Worm (Caenorhabditis elegans) whole organism, L4 larva: ENCODE results near the gene C25F9.10.

Source experiments
- D1046.2 ChIP-seq: fragments of 200-800 bp; sonication (Bioruptor generic); IDR thresholded peaks from 2 replicates; pipeline ENCODE4 v1.3.6; 2022; ENCODE audit warnings: missing genetic modification characterization, missing compliant biosample characterization
- F10B5.3 ChIP-seq: sonication (generic microtip); optimal IDR thresholded peaks from 2 replicates; lab custom pipeline; 2016; ENCODE audit warnings: mild to moderate bottlenecking, missing genetic modification characterization, missing compliant biosample characterization
- F26F4.8 ChIP-seq: fragments of 200-800 bp; sonication (Bioruptor generic); conservative IDR thresholded peaks from 2 replicates; pipeline ENCODE4 v1.3.6; 2022; ENCODE audit warnings: missing genetic modification characterization, missing compliant biosample characterization
- F37D6.2 ChIP-seq: sonication (generic microtip); optimal IDR thresholded peaks from 2 replicates; lab custom pipeline; 2016; ENCODE audit warnings: mild to moderate bottlenecking, missing genetic modification characterization, missing compliant biosample characterization
- ZK546.5 ChIP-seq, 2 experiments: sonication (generic microtip); optimal IDR thresholded peaks; 2 replicates each; lab custom pipeline; 2017; ENCODE audit warnings: missing biosample characterization in 2 of 2, missing genetic modification characterization in 2 of 2
- aha-1 ChIP-seq: fragments of 150-350 bp; peaks from one replicate; lab custom pipeline; 2014; ENCODE audit warnings: missing biosample characterization, missing genetic modification characterization
- attf-4 ChIP-seq: sonication (generic microtip); optimal IDR thresholded peaks from 3 replicates; lab custom pipeline; 2017; ENCODE audit warnings: missing biosample characterization, missing genetic modification characterization
- ceh-32 ChIP-seq: sonication (generic microtip); optimal IDR thresholded peaks from 2 replicates; lab custom pipeline; 2016; ENCODE audit warnings: mild to moderate bottlenecking, missing genetic modification characterization, missing compliant biosample characterization; ENCODE audit not compliant: poor library complexity
- ceh-82 ChIP-seq: sonication (generic microtip); optimal IDR thresholded peaks from 2 replicates; lab custom pipeline; 2017; ENCODE audit warnings: missing biosample characterization, missing genetic modification characterization
- dmd-8 ChIP-seq: fragments of 200-800 bp; sonication (Bioruptor generic); IDR thresholded peaks from 2 replicates; pipeline ENCODE4 v1.3.6; 2022; ENCODE audit warnings: missing genetic modification characterization, missing compliant biosample characterization
- egl-43 ChIP-seq: fragments of 200-800 bp; sonication (Bioruptor generic); IDR thresholded peaks from 2 replicates; pipeline ENCODE4 v1.3.6; 2022; ENCODE audit warnings: missing genetic modification reagents, missing genetic modification characterization, missing compliant biosample characterization
- gei-8 ChIP-seq: fragments of 200-800 bp; sonication (Bioruptor generic); optimal IDR thresholded peaks from 2 replicates; lab custom pipeline; 2018; ENCODE audit warnings: mild to moderate bottlenecking, missing genetic modification characterization, missing compliant biosample characterization
- hlh-11 ChIP-seq: fragments of 200-800 bp; sonication (Bioruptor generic); optimal IDR thresholded peaks from 2 replicates; lab custom pipeline; 2018; ENCODE audit warnings: mild to moderate bottlenecking, missing genetic modification characterization, missing compliant biosample characterization
- hlh-30 ChIP-seq: sonication (generic microtip); optimal IDR thresholded peaks from 2 replicates; lab custom pipeline; 2017; ENCODE audit warnings: antibody characterized with exemption, mild to moderate bottlenecking, missing genetic modification characterization, missing compliant biosample characterization; ENCODE audit not compliant: insufficient read depth
- lin-38 ChIP-seq: fragments of 200-800 bp; sonication (Bioruptor generic); IDR thresholded peaks from 2 replicates; pipeline ENCODE4 v1.3.6; 2022; ENCODE audit warnings: missing genetic modification reagents, missing genetic modification characterization, missing compliant biosample characterization
- mdl-1 ChIP-seq, 2 experiments: fragments of 150-350 bp in 1 of 2; sonication (generic microtip) in 1 of 2; optimal IDR thresholded peaks; 2 replicates each; lab custom pipeline; 2014 to 2017; ENCODE audit warnings: missing biosample characterization in 2 of 2, missing genetic modification characterization in 2 of 2
- mxl-2 ChIP-seq: fragments of 200-800 bp; sonication (Bioruptor generic); conservative IDR thresholded peaks from 2 replicates; pipeline ENCODE4 v1.3.6; 2022; ENCODE audit warnings: missing genetic modification reagents, missing genetic modification characterization, missing compliant biosample characterization
- mxl-3 ChIP-seq: fragments of 200-800 bp; sonication (Bioruptor generic); optimal IDR thresholded peaks from 2 replicates; lab custom pipeline; 2018; ENCODE audit warnings: mild to moderate bottlenecking, missing genetic modification characterization, missing compliant biosample characterization
- nhr-111 ChIP-seq: fragments of 200-800 bp; sonication (Bioruptor generic); optimal IDR thresholded peaks from 2 replicates; lab custom pipeline; 2018; ENCODE audit warnings: mild to moderate bottlenecking, missing genetic modification characterization, missing compliant biosample characterization
- nhr-237 ChIP-seq: sonication (generic microtip); optimal IDR thresholded peaks from 2 replicates; lab custom pipeline; 2017; ENCODE audit warnings: missing biosample characterization, missing genetic modification characterization
- nhr-25 ChIP-seq: sonication (generic microtip); optimal IDR thresholded peaks from 2 replicates; lab custom pipeline; 2017; ENCODE audit warnings: missing genetic modification characterization, mild to moderate bottlenecking, missing compliant biosample characterization, antibody characterized with exemption, moderate library complexity, borderline replicate concordance; ENCODE audit not compliant: insufficient read depth
- nhr-28 ChIP-seq: fragments of 150-350 bp; optimal IDR thresholded peaks from 2 replicates; lab custom pipeline; 2014; ENCODE audit warnings: missing biosample characterization, missing genetic modification characterization
- nhr-41 ChIP-seq: fragments of 200-800 bp; sonication (Bioruptor generic); IDR thresholded peaks from 2 replicates; pipeline ENCODE4 v1.3.6; 2022; ENCODE audit warnings: missing genetic modification reagents, missing genetic modification characterization, missing compliant biosample characterization
- nhr-48 ChIP-seq: sonication (generic microtip); optimal IDR thresholded peaks from 2 replicates; lab custom pipeline; 2016; ENCODE audit warnings: mild to moderate bottlenecking, missing genetic modification characterization, missing compliant biosample characterization
- pha-4 ChIP-seq, 2 experiments: fragments of 150-350 bp in 1 of 2; fragments of 200-800 bp in 1 of 2; sonication (Bioruptor generic) in 1 of 2; IDR thresholded peaks in 1 of 2; optimal IDR thresholded peaks in 1 of 2; 2 replicates each; pipeline versions ENCODE4 v1.3.6 to Lab custom; 2014 to 2022; ENCODE audit warnings: missing genetic modification characterization in 2 of 2, missing genetic modification reagents in 2 of 2, missing biosample characterization in 1 of 2, missing compliant biosample characterization in 1 of 2
- php-3 ChIP-seq: fragments of 200-800 bp; sonication (Bioruptor generic); IDR thresholded peaks from 2 replicates; pipeline ENCODE4 v1.3.6; 2022; ENCODE audit warnings: missing genetic modification reagents, missing genetic modification characterization, missing compliant biosample characterization
- pqm-1 ChIP-seq: sonication (generic microtip); optimal IDR thresholded peaks from 2 replicates; lab custom pipeline; 2017; ENCODE audit warnings: missing biosample characterization, missing genetic modification characterization
- rbr-2 ChIP-seq: sonication (generic microtip); optimal IDR thresholded peaks from 2 replicates; lab custom pipeline; 2016; ENCODE audit warnings: missing genotype, missing genetic modification characterization, missing compliant biosample characterization
- saeg-2 ChIP-seq: fragments of 200-800 bp; sonication (Bioruptor generic); IDR thresholded peaks from 2 replicates; pipeline ENCODE4 v1.3.6; 2022; ENCODE audit warnings: missing genetic modification reagents, missing genetic modification characterization, missing compliant biosample characterization
- sdz-12 ChIP-seq: fragments of 200-800 bp; sonication (Bioruptor generic); optimal IDR thresholded peaks from 2 replicates; lab custom pipeline; 2018; ENCODE audit warnings: mild to moderate bottlenecking, missing genetic modification characterization, missing compliant biosample characterization
- snpc-1.2 ChIP-seq: fragments of 200-800 bp; sonication (Bioruptor generic); IDR thresholded peaks from 2 replicates; pipeline ENCODE4 v1.3.6; 2022; ENCODE audit warnings: missing genetic modification reagents, missing genetic modification characterization, missing compliant biosample characterization
- snpc-4 ChIP-seq: fragments of 150-350 bp; optimal IDR thresholded peaks from 2 replicates; lab custom pipeline; 2014; ENCODE audit warnings: missing biosample characterization, missing genetic modification characterization
- spr-1 ChIP-seq: sonication (generic microtip); optimal IDR thresholded peaks from 2 replicates; lab custom pipeline; 2016; ENCODE audit warnings: mild to moderate bottlenecking, missing genetic modification characterization, missing compliant biosample characterization
- tra-1 ChIP-seq: fragments of 200-800 bp; sonication (Bioruptor generic); IDR thresholded peaks from 2 replicates; pipeline ENCODE4 v1.3.6; 2022; ENCODE audit warnings: missing genetic modification reagents, missing genetic modification characterization, missing compliant biosample characterization
- unc-39 ChIP-seq: sonication (generic microtip); optimal IDR thresholded peaks from 2 replicates; lab custom pipeline; 2017; ENCODE audit warnings: missing biosample characterization, missing genetic modification characterization
- vab-7 ChIP-seq: fragments of 200-800 bp; sonication (Bioruptor generic); IDR thresholded peaks from 2 replicates; pipeline ENCODE4 v1.3.6; 2022; ENCODE audit warnings: missing genetic modification reagents, missing genetic modification characterization, missing compliant biosample characterization
- zfp-3 ChIP-seq: fragments of 200-800 bp; sonication (Bioruptor generic); conservative IDR thresholded peaks from 2 replicates; pipeline ENCODE4 v1.3.6; 2022; ENCODE audit warnings: missing genetic modification reagents, missing genetic modification characterization, missing compliant biosample characterization
- zip-2 ChIP-seq: fragments of 150-350 bp; optimal IDR thresholded peaks from 2 replicates; lab custom pipeline; 2014; ENCODE audit warnings: missing biosample characterization, missing genetic modification characterization
- ztf-7 ChIP-seq: fragments of 150-350 bp; optimal IDR thresholded peaks from 2 replicates; lab custom pipeline; 2014; ENCODE audit warnings: missing biosample characterization, missing genetic modification characterization

The C25F9.10 gene

DNA sequence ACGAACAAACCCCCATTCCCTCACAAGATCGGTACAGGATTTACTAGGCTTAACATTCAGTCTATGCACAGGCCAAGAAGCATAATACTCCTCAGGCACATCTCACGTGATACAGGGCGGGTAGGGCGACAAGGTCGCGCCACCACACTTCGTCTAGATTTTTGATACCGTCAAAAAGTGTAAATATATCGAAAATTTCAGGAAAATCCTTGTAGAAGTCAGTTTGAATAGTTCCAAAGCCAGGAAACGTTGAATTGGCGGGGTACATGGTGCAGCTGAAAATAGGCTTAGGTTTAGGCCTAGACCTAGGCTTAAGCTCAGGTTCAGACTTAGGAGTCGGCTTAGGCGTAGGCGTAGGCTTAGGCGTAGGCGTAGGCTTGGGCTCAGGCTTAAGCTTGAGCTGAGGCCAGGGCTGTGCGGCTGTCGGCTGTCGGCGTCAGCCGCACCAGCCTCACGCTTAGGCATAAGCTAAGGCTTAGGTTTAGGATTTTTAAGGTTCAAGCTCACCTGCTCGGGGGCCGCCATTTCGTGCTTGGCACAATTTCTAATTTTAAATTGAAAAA is 24.9 kb downstream of the C25F9.10 start:
- TF ChIP-seq F26F4.8 (GFP tag; lab: Robert Waterston, UW), result 0 out of 2 replicates have a peak, but pooled peaks have one; percentile 19
- TF ChIP-seq dmd-8 (GFP tag; lab: Robert Waterston, UW), result no peak
- TF ChIP-seq hlh-11 (tag; lab: Kevin White, UChicago), result peak; percentile 8
- TF ChIP-seq pha-4 (GFP tag; IDR thresholded peaks at IDR 0.05; lab: Robert Waterston, UW), result no peak
- TF ChIP-seq pha-4 (tag; optimal IDR thresholded peaks at IDR 0.05; lab: Kevin White, UChicago), result no peak
- peak; percentile 62 for TF ChIP-seq nhr-111 (GFP tag; lab: Kevin White, UChicago)
- TF ChIP-seq gei-8 (GFP tag; lab: Kevin White, UChicago), result no peak
- no peak for TF ChIP-seq aha-1 (tag; lab: Kevin White, UChicago)
- no peak for TF ChIP-seq lin-38
- TF ChIP-seq mxl-2 (GFP tag; lab: Robert Waterston, UW), result peak; percentile 63; the same call in 1 of the 2 replicates
- no peak for TF ChIP-seq nhr-41
- TF ChIP-seq hlh-30 (tag; lab: Kevin White, UChicago), result peak; percentile 30
- TF ChIP-seq tra-1 (GFP tag; lab: Robert Waterston, UW), result 0 out of 2 replicates have a peak, but pooled peaks have one; percentile 25
- no peak for TF ChIP-seq D1046.2 (GFP tag; lab: Robert Waterston, UW)
- no peak for TF ChIP-seq mdl-1 (tag; optimal IDR thresholded peaks at IDR 0.05; lab: Kevin White, UChicago)
- TF ChIP-seq snpc-1.2 (GFP tag; lab: Robert Waterston, UW), result no peak
- TF ChIP-seq snpc-4, result no peak
- no peak; the same call in 1 of the 2 replicates for TF ChIP-seq egl-43 (GFP tag; lab: Robert Waterston, UW)
- no peak for TF ChIP-seq vab-7 (GFP tag; lab: Robert Waterston, UW)
- 0 out of 2 replicates have a peak, but pooled peaks have one; percentile 11 for TF ChIP-seq saeg-2 (GFP tag; lab: Robert Waterston, UW)
- TF ChIP-seq zfp-3 (GFP tag; lab: Robert Waterston, UW), result no peak
- no peak for TF ChIP-seq ceh-82

DNA sequence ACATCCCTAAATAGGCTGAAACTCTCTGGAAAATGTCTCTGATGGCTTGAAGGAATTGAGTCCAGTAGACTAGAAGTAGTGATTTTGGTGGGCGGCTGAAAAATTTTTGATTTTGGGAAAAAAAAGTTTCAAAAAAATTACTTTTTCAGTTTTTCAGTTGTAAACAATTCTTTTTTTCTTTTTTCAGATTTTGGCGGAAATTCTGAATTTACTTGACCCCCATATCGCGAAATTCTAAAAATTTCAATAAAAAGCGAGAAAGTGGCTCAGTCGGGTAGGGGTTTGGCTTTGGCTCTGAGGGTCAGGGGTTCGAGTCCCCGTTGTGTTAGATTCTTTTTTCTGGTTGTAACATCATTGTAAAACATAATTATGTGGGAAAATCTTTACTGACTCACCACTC is 25.5 kb downstream of the C25F9.10 start, which contains the start of gene srw-85:
Gene srw-85, minus strand, starts transcription at position 101 of the 400 bp plus-strand sequence.
- no peak for TF ChIP-seq vab-7 (GFP tag; lab: Robert Waterston, UW)
- no peak for TF ChIP-seq spr-1 (tag; lab: Kevin White, UChicago)
- TF ChIP-seq mxl-3 (GFP tag; lab: Kevin White, UChicago), result no peak
- TF ChIP-seq attf-4, result no peak
- TF ChIP-seq nhr-237 (tag; lab: Kevin White, UChicago), result no peak
- TF ChIP-seq F10B5.3 (tag; lab: Kevin White, UChicago), result no peak
- TF ChIP-seq nhr-48 (tag; lab: Kevin White, UChicago), result no peak
- no peak for TF ChIP-seq nhr-41
- no peak for TF ChIP-seq rbr-2 (tag; lab: Kevin White, UChicago)
- TF ChIP-seq ceh-32 (tag; lab: Kevin White, UChicago), result no peak
- no peak for TF ChIP-seq ztf-7 (tag; lab: Kevin White, UChicago)
- TF ChIP-seq F37D6.2, result no peak
- TF ChIP-seq mdl-1 (tag; optimal IDR thresholded peaks at IDR 0.05; lab: Kevin White, UChicago), result no peak
- TF ChIP-seq D1046.2 (GFP tag; lab: Robert Waterston, UW), result no peak
- no peak for TF ChIP-seq sdz-12
- no peak for TF ChIP-seq ZK546.5 (tag; optimal IDR thresholded peaks at IDR 0.05; lab: Kevin White, UChicago)
- TF ChIP-seq nhr-25, result no peak

DNA sequence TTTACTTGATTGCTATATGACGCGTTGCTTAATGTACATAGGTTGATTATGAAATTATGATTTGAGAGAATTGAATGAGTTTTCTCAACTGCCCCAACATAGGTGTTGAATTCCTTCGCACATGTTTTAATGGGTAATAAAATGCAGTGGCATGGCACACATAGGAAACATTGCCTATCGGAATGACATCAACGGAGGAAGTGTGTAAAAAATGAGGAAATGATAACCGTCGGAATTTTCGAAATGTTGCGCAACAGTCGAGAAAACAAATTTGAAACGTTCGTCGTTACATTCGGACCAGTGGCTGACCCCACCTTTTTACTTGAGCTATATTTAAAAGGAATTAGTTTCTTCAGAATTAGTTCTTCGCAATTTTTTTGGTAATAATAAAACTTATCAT is 26.5 kb downstream of the C25F9.10 start:
- TF ChIP-seq unc-39 (tag; lab: Kevin White, UChicago) (no peak), nhr-28 (tag; lab: Kevin White, UChicago) (peak; percentile 27), mdl-1 (tag; optimal IDR thresholded peaks at IDR 0.05; lab: Kevin White, UChicago) (no peak), mxl-2 (GFP tag; lab: Robert Waterston, UW) (no peak), php-3 (peak; percentile 86), pqm-1 (no peak), zip-2 (tag; lab: Kevin White, UChicago) (peak; percentile 46), aha-1 (tag; lab: Kevin White, UChicago) (peak; percentile 76)
